In genomic region chrX:16692325-16692724, dm6 we compare ENCODE assay signal across 3 fruit fly cellular contexts.
TF ChIP-seq lines count a peak whose summit lies in the region.

No protein-coding gene starts in this region.

- no peak for TF ChIP-seq CTCF in whole organism, embryonic (GFP tag; optimal IDR thresholded peaks at IDR 0.05; lab: Kevin White, UChicago)

TF ChIP-seq in whole organism, adult, 20 proteins besides CTCF, POLR2A, EP300 and RAD21:
- TF ChIP-seq CG11617 (GFP tag; optimal IDR thresholded peaks at IDR 0.05; lab: Kevin White, UChicago): peak; percentile 42
- TF ChIP-seq CG7101 (tag; optimal IDR thresholded peaks at IDR 0.05; lab: Kevin White, UChicago): peak; percentile 0
- no peak for TF ChIP-seq CG7045 (GFP tag; optimal IDR thresholded peaks at IDR 0.05; lab: Kevin White, UChicago)
TF ChIP-seq in whole organism, adult: peak in this region for 2.

TF ChIP-seq in whole organism, embryonic, 481 proteins besides CTCF, POLR2A, EP300 and RAD21 (continues in another document):
- TF ChIP-seq Sox100B (GFP tag; optimal IDR thresholded peaks at IDR 0.05; lab: Kevin White, UChicago): no peak
- peak in 1 of 2 experiments; percentile 59 for TF ChIP-seq Hr51 (GFP tag; optimal IDR thresholded peaks at IDR 0.05; lab: Kevin White, UChicago)
- TF ChIP-seq Hand (GFP tag; optimal IDR thresholded peaks at IDR 0.05; lab: Kevin White, UChicago): no peak
- TF ChIP-seq CG12391 (tag; optimal IDR thresholded peaks at IDR 0.05; lab: Kevin White, UChicago): peak; percentile 48
- peak; percentile 3 for TF ChIP-seq HmgZ (tag; optimal IDR thresholded peaks at IDR 0.05; lab: Kevin White, UChicago)
- no peak for TF ChIP-seq ranshi (GFP tag; IDR thresholded peaks at IDR 0.05; lab: Robert Waterston, UW)
- peak; percentile 34 for TF ChIP-seq CG11504 (tag; optimal IDR thresholded peaks at IDR 0.05; lab: Kevin White, UChicago)
- TF ChIP-seq CG15269 (tag; optimal IDR thresholded peaks at IDR 0.05; lab: Kevin White, UChicago): peak; percentile 54
- TF ChIP-seq CG10267 (tag; optimal IDR thresholded peaks at IDR 0.05; lab: Kevin White, UChicago): no peak
- peak; percentile 10 for TF ChIP-seq CG12659 (GFP tag; optimal IDR thresholded peaks at IDR 0.05; lab: Kevin White, UChicago)
- TF ChIP-seq row (GFP tag; IDR thresholded peaks at IDR 0.05; lab: Robert Waterston, UW): 0 out of 3 replicates have a peak, but pooled peaks have one; percentile 33
- no peak for TF ChIP-seq Xrp1 (GFP tag; IDR thresholded peaks at IDR 0.05; lab: Robert Waterston, UW)
- no peak for TF ChIP-seq CG13287 (GFP tag; IDR thresholded peaks at IDR 0.05; lab: Robert Waterston, UW; ENCODE audit: partially characterized antibody)
- 0 out of 2 replicates have a peak, but pooled peaks have one; percentile 11 for TF ChIP-seq CG10366 (GFP tag; IDR thresholded peaks at IDR 0.05; lab: Robert Waterston, UW)
- TF ChIP-seq Xbp1 (GFP tag; optimal IDR thresholded peaks at IDR 0.05; lab: Kevin White, UChicago): no peak
- peak; percentile 58 for TF ChIP-seq CG7556 (GFP tag; optimal IDR thresholded peaks at IDR 0.05; lab: Kevin White, UChicago)
- TF ChIP-seq CG3847 (GFP tag; IDR thresholded peaks at IDR 0.05; lab: Robert Waterston, UW): 0 out of 2 replicates have a peak, but pooled peaks have one; percentile 6
- peak; percentile 1 for TF ChIP-seq CG18599 (GFP tag; optimal IDR thresholded peaks at IDR 0.05; lab: Kevin White, UChicago)
- TF ChIP-seq CG11398 (GFP tag; optimal IDR thresholded peaks at IDR 0.05; lab: Kevin White, UChicago): no peak
- peak; percentile 52 for TF ChIP-seq CoRest (tag; optimal IDR thresholded peaks at IDR 0.05; lab: Kevin White, UChicago)
- TF ChIP-seq CG6854 (GFP tag; optimal IDR thresholded peaks at IDR 0.05; lab: Kevin White, UChicago): no peak
- no peak for TF ChIP-seq repo (GFP tag; optimal IDR thresholded peaks at IDR 0.05; lab: Kevin White, UChicago)
- no peak for TF ChIP-seq CG3995 (GFP tag; optimal IDR thresholded peaks at IDR 0.05; lab: Kevin White, UChicago)
- TF ChIP-seq CG13424 (tag; optimal IDR thresholded peaks at IDR 0.05; lab: Kevin White, UChicago): peak; percentile 47
- peak; percentile 5 for TF ChIP-seq unpg (GFP tag; optimal IDR thresholded peaks at IDR 0.05; lab: Kevin White, UChicago)
- peak; percentile 16 for TF ChIP-seq CG30403 (GFP tag; optimal IDR thresholded peaks at IDR 0.05; lab: Kevin White, UChicago)
- TF ChIP-seq zfh2 (GFP tag; optimal IDR thresholded peaks at IDR 0.05; lab: Kevin White, UChicago): no peak
- no peak for TF ChIP-seq CG14014 (GFP tag; IDR thresholded peaks at IDR 0.05; lab: Robert Waterston, UW)
- TF ChIP-seq CG2120 (GFP tag; optimal IDR thresholded peaks at IDR 0.05; lab: Kevin White, UChicago): peak; percentile 37
- no peak for TF ChIP-seq CG4854 (GFP tag; optimal IDR thresholded peaks at IDR 0.05; lab: Kevin White, UChicago)
- TF ChIP-seq Ssrp (tag; optimal IDR thresholded peaks at IDR 0.05; lab: Kevin White, UChicago): peak; percentile 17
- peak; percentile 55 for TF ChIP-seq grau (tag; optimal IDR thresholded peaks at IDR 0.05; lab: Kevin White, UChicago)
- TF ChIP-seq PHDP (tag; optimal IDR thresholded peaks at IDR 0.05; lab: Kevin White, UChicago): peak; percentile 12
- TF ChIP-seq CG4404 (GFP tag; IDR thresholded peaks at IDR 0.05; lab: Robert Waterston, UW): no peak
- no peak for TF ChIP-seq CG11723 (GFP tag; optimal IDR thresholded peaks at IDR 0.05; lab: Kevin White, UChicago)
- peak; percentile 39 for TF ChIP-seq CG17385 (GFP tag; optimal IDR thresholded peaks at IDR 0.05; lab: Kevin White, UChicago)
- no peak for TF ChIP-seq B-H2 (GFP tag; optimal IDR thresholded peaks at IDR 0.05; lab: Kevin White, UChicago)
- no peak for TF ChIP-seq stwl (tag; optimal IDR thresholded peaks at IDR 0.05; lab: Kevin White, UChicago)
- TF ChIP-seq CG9437 (GFP tag; optimal IDR thresholded peaks at IDR 0.05; lab: Kevin White, UChicago): peak; percentile 15
- peak in 1 of 2 experiments; percentile 57 for TF ChIP-seq Hr78 (GFP tag; optimal IDR thresholded peaks at IDR 0.05; lab: Kevin White, UChicago)
- 0 out of 2 replicates have a peak, but pooled peaks have one; percentile 8 for TF ChIP-seq CG6689 (GFP tag; IDR thresholded peaks at IDR 0.05; lab: Robert Waterston, UW)
- no peak for TF ChIP-seq CG17829 (tag; optimal IDR thresholded peaks at IDR 0.05; lab: Kevin White, UChicago)
- TF ChIP-seq Eip74EF (GFP tag; optimal IDR thresholded peaks at IDR 0.05; lab: Kevin White, UChicago): peak in 1 of 2 experiments; percentile 25

TF ChIP-seq in whole organism, prepupa, 60 proteins besides CTCF, POLR2A, EP300 and RAD21:
- peak; percentile 9 for TF ChIP-seq Eip78C (GFP tag; lab: Kevin White, UChicago)
- peak; percentile 42 for TF ChIP-seq fkh (GFP tag; optimal IDR thresholded peaks at IDR 0.05; lab: Kevin White, UChicago)
- no peak for TF ChIP-seq fd59A (GFP tag; optimal IDR thresholded peaks at IDR 0.05; lab: Kevin White, UChicago)
- TF ChIP-seq CG32006 (GFP tag; optimal IDR thresholded peaks at IDR 0.05; lab: Kevin White, UChicago): peak; percentile 43
- TF ChIP-seq eg (GFP tag; IDR thresholded peaks at IDR 0.05; lab: Robert Waterston, UW): no peak
- peak; percentile 7 for TF ChIP-seq Lpt (GFP tag; optimal IDR thresholded peaks at IDR 0.05; lab: Kevin White, UChicago)
